Worm (Caenorhabditis elegans) whole organism, mixed stage, embryonic: Measurements from ENCODE around the gene srx-118.

Source experiments
- elt-1 ChIP-seq: sonication (generic microtip); optimal IDR thresholded peaks from 2 replicates; lab custom pipeline; 2017; ENCODE audit warnings: missing genetic modification characterization, mild to moderate bottlenecking, missing compliant biosample characterization, antibody characterized with exemption, moderate library complexity, borderline replicate concordance; ENCODE audit not compliant: insufficient read depth
- flh-1 ChIP-seq: fragments of 200-800 bp; sonication (Bioruptor generic); optimal IDR thresholded peaks from 2 replicates; lab custom pipeline; 2018; ENCODE audit warnings: mild to moderate bottlenecking, missing genetic modification characterization, moderate library complexity, missing compliant biosample characterization
- nhr-28 ChIP-seq: fragments of 150-350 bp; optimal IDR thresholded peaks from 2 replicates; lab custom pipeline; 2014; ENCODE audit warnings: missing biosample characterization, missing genetic modification characterization
- nhr-76 ChIP-seq: sonication (generic microtip); optimal IDR thresholded peaks from 2 replicates; lab custom pipeline; 2017; ENCODE audit warnings: missing biosample characterization, missing genetic modification characterization
- sptf-1 ChIP-seq: sonication (generic microtip); optimal IDR thresholded peaks from 2 replicates; lab custom pipeline; 2017; ENCODE audit warnings: mild to moderate bottlenecking, missing genetic modification characterization, moderate library complexity, missing compliant biosample characterization
- unc-62 ChIP-seq: fragments of 150-350 bp; optimal IDR thresholded peaks from 2 replicates; lab custom pipeline; 2014; ENCODE audit warnings: missing biosample characterization, missing genetic modification reagents, missing genetic modification characterization

DNA sequence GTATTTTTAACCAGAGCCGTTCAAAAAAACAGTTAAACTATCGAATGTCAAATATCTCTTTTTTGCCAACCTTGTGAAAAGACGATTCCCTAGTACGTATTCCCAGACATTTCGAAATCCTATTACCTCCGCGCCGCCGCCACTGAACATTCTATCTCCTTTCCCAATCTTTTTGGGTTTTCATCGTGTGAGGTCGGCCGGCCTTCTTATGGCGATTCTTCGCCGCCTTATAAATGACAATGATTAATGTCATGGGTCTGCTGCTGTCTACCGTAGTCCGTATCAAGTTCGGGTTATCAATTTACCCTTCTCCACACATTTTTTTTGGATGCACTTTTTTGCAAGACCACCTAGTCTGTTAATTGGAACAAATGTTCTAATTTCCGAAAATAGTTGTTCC, 24.0 kb downstream of the srx-118 start:
- TF ChIP-seq nhr-76 (tag; lab: Kevin White, UChicago) = no peak
- no peak for TF ChIP-seq flh-1 (GFP tag; lab: Kevin White, UChicago)
- TF ChIP-seq sptf-1 (tag; lab: Kevin White, UChicago) = no peak
- TF ChIP-seq nhr-28 = no peak
- no peak for TF ChIP-seq unc-62 (GFP tag; lab: Kevin White, UChicago)
- TF ChIP-seq elt-1 = no peak
